Fruit fly (Drosophila melanogaster) whole organism, embryonic: ENCODE results near the gene CG13894.

Experiments
- Asciz ChIP-seq: fragments of 200-800 bp; sonication (Bioruptor generic); optimal IDR thresholded peaks from 2 replicates; lab custom pipeline; 2017; ENCODE audit warnings: missing biosample characterization, mild to moderate bottlenecking, missing genetic modification characterization, missing genetic modification reagents
- CG14710 ChIP-seq: fragments of 200-800 bp; sonication (Bioruptor generic); optimal IDR thresholded peaks from 3 replicates; lab custom pipeline; 2019; ENCODE audit warnings: missing biosample characterization, mild to moderate bottlenecking, missing genetic modification characterization, moderate library complexity
- CG18599 ChIP-seq: fragments of 200-800 bp; sonication (Bioruptor generic); optimal IDR thresholded peaks from 3 replicates; lab custom pipeline; 2017; ENCODE audit warnings: missing biosample characterization, missing genetic modification characterization, mild to moderate bottlenecking, moderate library complexity, missing genetic modification reagents
- CG18619 ChIP-seq: fragments of 200-800 bp; sonication (Bioruptor generic); optimal IDR thresholded peaks from 3 replicates; lab custom pipeline; 2017; ENCODE audit warnings: missing biosample characterization, mild to moderate bottlenecking, missing genetic modification characterization
- CG30020 ChIP-seq: fragments of 200-800 bp; optimal IDR thresholded peaks from 2 replicates; lab custom pipeline; 2019; ENCODE audit warnings: missing biosample characterization, mild to moderate bottlenecking, missing genetic modification characterization, moderate library complexity
- CG31224 ChIP-seq: fragments of 200-800 bp; sonication (Bioruptor generic); IDR thresholded peaks from 2 replicates; pipeline ENCODE4 v1.3.6; 2022; ENCODE audit warnings: missing biosample characterization, missing genetic modification characterization
- CG31365 ChIP-seq: fragments of 200-800 bp; sonication (Bioruptor generic); optimal IDR thresholded peaks from 2 replicates; lab custom pipeline; 2018; ENCODE audit warnings: missing biosample characterization, mild to moderate bottlenecking, missing genetic modification characterization
- CG31388 ChIP-seq: fragments of 200-800 bp; sonication (Bioruptor generic); optimal IDR thresholded peaks from 2 replicates; lab custom pipeline; 2016; ENCODE audit warnings: missing biosample characterization, missing genetic modification characterization
- CG4820 ChIP-seq: fragments of 200-800 bp; sonication (Bioruptor generic); optimal IDR thresholded peaks from 3 replicates; lab custom pipeline; 2016; ENCODE audit warnings: missing biosample characterization, missing genetic modification characterization
- CG5953 ChIP-seq: fragments of 200-800 bp; sonication (Bioruptor generic); IDR thresholded peaks from 2 replicates; pipeline ENCODE4 v1.3.6; 2022; ENCODE audit warnings: missing biosample characterization, missing genetic modification characterization
- CG6254 ChIP-seq: fragments of 200-800 bp; sonication (Bioruptor generic); optimal IDR thresholded peaks from 3 replicates; lab custom pipeline; 2017; ENCODE audit warnings: mild to moderate bottlenecking, missing biosample characterization, missing genetic modification reagents, missing genetic modification characterization
- CG7745 ChIP-seq: fragments of 200-800 bp; sonication (Bioruptor generic); optimal IDR thresholded peaks from 2 replicates; lab custom pipeline; 2018; ENCODE audit warnings: missing biosample characterization, mild to moderate bottlenecking, missing genetic modification characterization, moderate library complexity
- CG7786 ChIP-seq: fragments of 200-800 bp; sonication (Bioruptor generic); optimal IDR thresholded peaks from 2 replicates; lab custom pipeline; 2016; ENCODE audit warnings: missing biosample characterization, missing genetic modification characterization
- CG7963 ChIP-seq: fragments of 200-800 bp; sonication (Bioruptor generic); IDR thresholded peaks from 3 replicates; pipeline ENCODE4 v1.3.6; 2022; ENCODE audit warnings: missing biosample characterization, missing genetic modification characterization; ENCODE audit not compliant: partially characterized antibody
- CG9609 ChIP-seq: fragments of 200-800 bp; sonication (Bioruptor generic); optimal IDR thresholded peaks from 3 replicates; lab custom pipeline; 2016; ENCODE audit warnings: missing biosample characterization, missing genetic modification characterization
- CTCF ChIP-seq: fragments of 200-800 bp; sonication (Bioruptor generic); optimal IDR thresholded peaks from 2 replicates; lab custom pipeline; 2017; ENCODE audit warnings: missing biosample characterization, mild to moderate bottlenecking, missing genetic modification characterization, moderate library complexity
- Dfd ChIP-seq, 2 experiments: fragments of >200 bp; optimal IDR thresholded peaks; 2 replicates each; lab custom pipeline; 2017; ENCODE audit warnings: missing biosample characterization in 2 of 2, missing genetic modification characterization in 2 of 2
- Dip3 ChIP-seq: fragments of 200-800 bp; sonication (Bioruptor generic); optimal IDR thresholded peaks from 3 replicates; lab custom pipeline; 2016; ENCODE audit warnings: missing biosample characterization, missing genetic modification characterization
- GATAe ChIP-seq: fragments of 200-800 bp; sonication (Bioruptor generic); conservative IDR thresholded peaks from 2 replicates; pipeline ENCODE4 v1.3.6; 2022; ENCODE audit warnings: missing biosample characterization, missing genetic modification characterization
- Gug ChIP-seq: fragments of 200-800 bp; sonication (Bioruptor generic); IDR thresholded peaks from 4 replicates; pipeline ENCODE4 v1.3.6; 2022; ENCODE audit warnings: missing biosample characterization, missing genetic modification characterization
- HmgZ ChIP-seq: fragments of 200-800 bp; sonication (Bioruptor generic); optimal IDR thresholded peaks from 2 replicates; lab custom pipeline; 2018; ENCODE audit warnings: missing biosample characterization, mild to moderate bottlenecking, missing genetic modification characterization
- Hr39 ChIP-seq: fragments of >200 bp; optimal IDR thresholded peaks from 2 replicates; lab custom pipeline; 2017
- Mes4 ChIP-seq: fragments of 200-800 bp; sonication (Bioruptor generic); optimal IDR thresholded peaks from 2 replicates; lab custom pipeline; 2016; ENCODE audit warnings: missing biosample characterization, missing genetic modification characterization
- NK7.1 ChIP-seq: fragments of 200-800 bp; sonication (Bioruptor generic); optimal IDR thresholded peaks from 3 replicates; lab custom pipeline; 2016; ENCODE audit warnings: missing biosample characterization, missing genetic modification characterization
- Rfx ChIP-seq: fragments of 200-800 bp; sonication (Bioruptor generic); IDR thresholded peaks from 2 replicates; pipeline ENCODE4 v1.3.6; 2022; ENCODE audit warnings: missing biosample characterization, missing genetic modification characterization
- Scr ChIP-seq: fragments of 200-800 bp; sonication (Bioruptor generic); IDR thresholded peaks from 2 replicates; pipeline ENCODE4 v1.3.6; 2022; ENCODE audit warnings: missing biosample characterization, missing genetic modification characterization; ENCODE audit not compliant: partially characterized antibody
- Sox100B ChIP-seq: fragments of 200-800 bp; sonication (Bioruptor generic); optimal IDR thresholded peaks from 3 replicates; lab custom pipeline; 2018; ENCODE audit warnings: missing biosample characterization, mild to moderate bottlenecking, missing genetic modification characterization
- Usf ChIP-seq: fragments of 200-800 bp; sonication (Bioruptor generic); optimal IDR thresholded peaks from 2 replicates; lab custom pipeline; 2017; ENCODE audit warnings: missing genotype, missing biosample characterization, missing genetic modification characterization
- YL-1 ChIP-seq: fragments of 200-800 bp; sonication (Bioruptor generic); optimal IDR thresholded peaks from 3 replicates; lab custom pipeline; 2017; ENCODE audit warnings: missing biosample characterization, mild to moderate bottlenecking, missing genetic modification characterization
- bigmax ChIP-seq: fragments of 200-800 bp; sonication (Bioruptor generic); optimal IDR thresholded peaks from 2 replicates; lab custom pipeline; 2018; ENCODE audit warnings: missing biosample characterization, mild to moderate bottlenecking, missing genetic modification characterization
- bsh ChIP-seq, 2 experiments: fragments of 200-800 bp; sonication (Bioruptor generic); optimal IDR thresholded peaks; 2 replicates each; lab custom pipeline; 2017 to 2018; ENCODE audit warnings: mild to moderate bottlenecking in 2 of 2, missing biosample characterization in 2 of 2, missing genetic modification characterization in 2 of 2, moderate library complexity in 1 of 2
- chinmo ChIP-seq: fragments of 200-800 bp; sonication (Bioruptor generic); IDR thresholded peaks from 4 replicates; pipeline ENCODE4 v1.3.6; 2022; ENCODE audit warnings: missing biosample characterization, missing genetic modification characterization; ENCODE audit not compliant: partially characterized antibody
- dysf ChIP-seq: fragments of 200-800 bp; sonication (Bioruptor generic); IDR thresholded peaks from 3 replicates; pipeline ENCODE4 v1.3.6; 2022; ENCODE audit warnings: missing biosample characterization, missing genetic modification characterization
- gcm2 ChIP-seq: fragments of 200-800 bp; sonication (Bioruptor generic); optimal IDR thresholded peaks from 2 replicates; lab custom pipeline; 2016; ENCODE audit warnings: missing biosample characterization, missing genetic modification characterization
- gsb-n ChIP-seq: fragments of 200-800 bp; sonication (Bioruptor generic); optimal IDR thresholded peaks from 3 replicates; lab custom pipeline; 2018; ENCODE audit warnings: missing biosample characterization, mild to moderate bottlenecking, missing genetic modification characterization
- insv ChIP-seq, 2 experiments: fragments of 200-800 bp; sonication (Bioruptor generic); optimal IDR thresholded peaks; 3 replicates each; lab custom pipeline; 2016 to 2018; ENCODE audit warnings: missing biosample characterization in 2 of 2, missing genetic modification characterization in 2 of 2
- klu ChIP-seq: fragments of 200-800 bp; sonication (Bioruptor generic); IDR thresholded peaks from 2 replicates; pipeline ENCODE4 v1.3.6; 2022; ENCODE audit warnings: missing biosample characterization, missing genetic modification characterization
- knrl ChIP-seq: fragments of 200-800 bp; sonication (Bioruptor generic); IDR thresholded peaks from 3 replicates; pipeline ENCODE4 v1.3.6; 2022; ENCODE audit warnings: missing biosample characterization, missing genetic modification characterization; ENCODE audit not compliant: partially characterized antibody
- lilli ChIP-seq: fragments of 200-800 bp; sonication (Bioruptor generic); optimal IDR thresholded peaks from 3 replicates; lab custom pipeline; 2016; ENCODE audit warnings: missing biosample characterization, missing genetic modification characterization
- lov ChIP-seq, 2 experiments: fragments of 200-800 bp in 1 of 2; fragments of >200 bp in 1 of 2; sonication (Bioruptor generic) in 1 of 2; IDR thresholded peaks in 1 of 2; optimal IDR thresholded peaks in 1 of 2; 2 replicates in 1 of 2; 3 replicates in 1 of 2; pipeline versions ENCODE4 v1.3.6 to Lab custom; 2017 to 2022; ENCODE audit warnings: missing biosample characterization in 1 of 2, missing genetic modification characterization in 1 of 2
- nmo ChIP-seq: fragments of 200-800 bp; sonication (Bioruptor generic); optimal IDR thresholded peaks from 2 replicates; lab custom pipeline; 2018; ENCODE audit warnings: missing biosample characterization, mild to moderate bottlenecking, missing genetic modification characterization, moderate library complexity
- pb ChIP-seq: fragments of 200-800 bp; sonication (Bioruptor generic); optimal IDR thresholded peaks from 3 replicates; lab custom pipeline; 2016; ENCODE audit warnings: missing biosample characterization, missing genetic modification characterization
- sd ChIP-seq: fragments of 200-800 bp; sonication (Bioruptor generic); optimal IDR thresholded peaks from 3 replicates; lab custom pipeline; 2018; ENCODE audit warnings: missing biosample characterization, mild to moderate bottlenecking, missing genetic modification characterization, moderate library complexity
- slou ChIP-seq: fragments of 200-800 bp; sonication (Bioruptor generic); optimal IDR thresholded peaks from 3 replicates; lab custom pipeline; 2016; ENCODE audit warnings: missing biosample characterization, missing genetic modification characterization
- tin ChIP-seq: fragments of 200-800 bp; sonication (Bioruptor generic); optimal IDR thresholded peaks from 3 replicates; lab custom pipeline; 2016; ENCODE audit warnings: missing biosample characterization, missing genetic modification characterization
- tll ChIP-seq, 2 experiments: fragments of 200-800 bp in 1 of 2; fragments of >200 bp in 1 of 2; sonication (Bioruptor generic) in 1 of 2; optimal IDR thresholded peaks; 2 replicates each; lab custom pipeline; 2017 to 2019; ENCODE audit warnings: missing biosample characterization in 2 of 2, missing genetic modification characterization in 2 of 2, mild to moderate bottlenecking in 1 of 2, moderate library complexity in 1 of 2
- unc-4 ChIP-seq: fragments of 200-800 bp; sonication (Bioruptor generic); IDR thresholded peaks from 2 replicates; pipeline ENCODE4 v1.3.6; 2022; ENCODE audit warnings: missing biosample characterization, missing genetic modification characterization; ENCODE audit not compliant: partially characterized antibody

CG13894 gene

dm6 chr3L:690031-690686 is 8.8 kb downstream of the CG13894 start, which contains the start of the genes CG32483 and RabX6 (continued):
- TF ChIP-seq NK7.1 (GFP tag; lab: Kevin White, UChicago) (no peak), nmo (GFP tag; lab: Kevin White, UChicago) (no peak), insv (GFP tag; optimal IDR thresholded peaks at IDR 0.05; lab: Kevin White, UChicago) (no peak), pb (GFP tag; lab: Kevin White, UChicago) (no peak), Asciz (no peak), GATAe (GFP tag; lab: Robert Waterston, UW) (no peak), lilli (no peak), klu (no peak), bsh (GFP tag; optimal IDR thresholded peaks at IDR 0.05; lab: Kevin White, UChicago) (no peak), Scr (peak; percentile 30), Dfd (GFP tag; optimal IDR thresholded peaks at IDR 0.05; lab: Kevin White, UChicago) (no peak), CG7786 (GFP tag; lab: Kevin White, UChicago) (no peak), lov (optimal IDR thresholded peaks at IDR 0.05; lab: Kevin White, UChicago) (no peak), lov (GFP tag; IDR thresholded peaks at IDR 0.05; lab: Robert Waterston, UW) (no peak), gsb-n (tag; lab: Kevin White, UChicago) (no peak), CG9609 (GFP tag; lab: Kevin White, UChicago) (no peak), Hr39 (no peak), YL-1 (GFP tag; lab: Kevin White, UChicago) (no peak), unc-4 (GFP tag; lab: Robert Waterston, UW) (peak; percentile 40; the same call in 1 of the 2 replicates), CG5953 (GFP tag; lab: Robert Waterston, UW) (no peak)
- TF ChIP-seq, all 482 proteins: peak for 45

dm6 chr3L:687858-688257 is 11.1 kb downstream of the CG13894 start, which contains the start of gene hiro:
hiro (minus strand) TSS chr3L:687958.
- TF ChIP-seq CG31388 = no peak
- no peak for TF ChIP-seq Sox100B (GFP tag; lab: Kevin White, UChicago)
- peak; percentile 32 for TF ChIP-seq sd (tag; lab: Kevin White, UChicago)
- TF ChIP-seq chinmo (GFP tag; lab: Robert Waterston, UW) = 0 out of 4 replicates have a peak, but pooled peaks have one; percentile 8

dm6 chr3L:685441-685804 is 13.5 kb downstream of the CG13894 start, which contains the start of gene ebd1:
ebd1 (minus strand) TSS chr3L:685549.
- no peak; the same call in 2 of the 3 replicates for TF ChIP-seq knrl (GFP tag; lab: Robert Waterston, UW)
- TF ChIP-seq CG31224 (GFP tag; lab: Robert Waterston, UW) = no peak
- TF ChIP-seq CTCF (GFP tag; lab: Kevin White, UChicago) = peak; percentile 33
- TF ChIP-seq Rfx (GFP tag; lab: Robert Waterston, UW) = no peak
- TF ChIP-seq CG7745 (tag; lab: Kevin White, UChicago) = no peak
- TF ChIP-seq tin (GFP tag; lab: Kevin White, UChicago) = no peak
- no peak for TF ChIP-seq CG30020 (tag; lab: Kevin White, UChicago)
- TF ChIP-seq gcm2 = no peak
- TF ChIP-seq bigmax (GFP tag; lab: Kevin White, UChicago) = no peak
- peak in 1 of 2 experiments; percentile 20 for TF ChIP-seq tll (GFP tag; optimal IDR thresholded peaks at IDR 0.05; lab: Kevin White, UChicago)
- TF ChIP-seq CG14710 (tag; lab: Kevin White, UChicago) = peak; percentile 1
- TF ChIP-seq Dip3 (GFP tag; lab: Kevin White, UChicago) = no peak
- TF ChIP-seq HmgZ (tag; lab: Kevin White, UChicago) = no peak
- no peak for TF ChIP-seq CG4820 (GFP tag; lab: Kevin White, UChicago)
- no peak for TF ChIP-seq Mes4
- TF ChIP-seq slou = no peak
- 0 out of 3 replicates have a peak, but pooled peaks have one; percentile 29 for TF ChIP-seq CG7963 (GFP tag; lab: Robert Waterston, UW)
- TF ChIP-seq dysf = no peak
- no peak for TF ChIP-seq Gug (GFP tag; lab: Robert Waterston, UW)
- TF ChIP-seq CG31365 (tag; lab: Kevin White, UChicago) = no peak
- no peak for TF ChIP-seq CG18619 (GFP tag; lab: Kevin White, UChicago)
- TF ChIP-seq YL-1 (GFP tag; lab: Kevin White, UChicago) = peak; percentile 70
- no peak for TF ChIP-seq CG18599 (GFP tag; lab: Kevin White, UChicago)
- TF ChIP-seq CG6254 = no peak
- TF ChIP-seq GATAe (GFP tag; lab: Robert Waterston, UW) = 0 out of 2 replicates have a peak, but pooled peaks have one; percentile 7
- TF ChIP-seq Usf (GFP tag; lab: Kevin White, UChicago) = no peak
